Worm (Caenorhabditis elegans): ENCODE results near the gene sqv-2.

Gene sqv-2

ce11 chrII:2846552-2846951, 47.6 kb downstream of the sqv-2 start:
- TF ChIP-seq unc-62 (GFP tag; optimal IDR thresholded peaks at IDR 0.05): no peak
- no peak for TF ChIP-seq lin-39 (tag; optimal IDR thresholded peaks at IDR 0.05)
- TF ChIP-seq nhr-11 (tag; optimal IDR thresholded peaks at IDR 0.05): no peak
- TF ChIP-seq snu-23 (GFP tag; optimal IDR thresholded peaks at IDR 0.05): no peak

- TF ChIP-seq sptf-1 (tag; optimal IDR thresholded peaks at IDR 0.05) (no peak), nhr-76 (tag; optimal IDR thresholded peaks at IDR 0.05) (no peak), grh-1 (GFP tag; IDR thresholded peaks at IDR 0.05) (no peak), C34B4.2 (tag; optimal IDR thresholded peaks at IDR 0.05) (no peak), nhr-237 (tag; optimal IDR thresholded peaks at IDR 0.05) (no peak), ceh-8 (GFP tag; optimal IDR thresholded peaks at IDR 0.05) (no peak), elt-3 (tag; optimal IDR thresholded peaks at IDR 0.05) (no peak), pag-3 (tag; optimal IDR thresholded peaks at IDR 0.05; ENCODE audit: borderline replicate concordance, insufficient read depth) (no peak), alr-1 (tag; optimal IDR thresholded peaks at IDR 0.05; ENCODE audit: borderline replicate concordance) (no peak), swsn-7 (tag; optimal IDR thresholded peaks at IDR 0.05) (no peak), vab-15 (tag; optimal IDR thresholded peaks at IDR 0.05) (no peak), mab-9 (GFP tag; IDR thresholded peaks at IDR 0.05) (no peak), skn-1 (tag; optimal IDR thresholded peaks at IDR 0.05) (no peak), fkh-8 (tag; optimal IDR thresholded peaks at IDR 0.05) (no peak), fkh-10 (GFP tag; optimal IDR thresholded peaks at IDR 0.05) (no peak), nhr-19 (GFP tag; conservative IDR thresholded peaks at IDR 0.05) (no peak), fos-1 (tag; optimal IDR thresholded peaks at IDR 0.05) (no peak)
Measured at ce11 chrII:2845674-2846073, 48.5 kb downstream of the sqv-2 start.

- TF ChIP-seq lin-14 (GFP tag; optimal IDR thresholded peaks at IDR 0.05): no peak
- no peak for TF ChIP-seq elt-3 (tag; optimal IDR thresholded peaks at IDR 0.05)
- TF ChIP-seq efl-1 (optimal IDR thresholded peaks at IDR 0.05): no peak
- no peak for TF ChIP-seq efl-1 (GFP tag; optimal IDR thresholded peaks at IDR 0.05 in 1 of 2)
- TF ChIP-seq lin-13 (GFP tag; optimal IDR thresholded peaks at IDR 0.05): no peak
- no peak for TF ChIP-seq lin-39 (tag; optimal IDR thresholded peaks at IDR 0.05)
- TF ChIP-seq aly-2 (tag; optimal IDR thresholded peaks at IDR 0.05): no peak
- TF ChIP-seq snu-23 (GFP tag; optimal IDR thresholded peaks at IDR 0.05): no peak
- no peak for TF ChIP-seq lin-35 (GFP tag; optimal IDR thresholded peaks at IDR 0.05)
- no peak for TF ChIP-seq mep-1 (tag; optimal IDR thresholded peaks at IDR 0.05)
- no peak for TF ChIP-seq egl-13 (tag; optimal IDR thresholded peaks at IDR 0.05)
- no peak for TF ChIP-seq nhr-85 (tag)
- no peak for TF ChIP-seq dsc-1 (tag; optimal IDR thresholded peaks at IDR 0.05)
- TF ChIP-seq lin-15B (tag; optimal IDR thresholded peaks at IDR 0.05): no peak
Measured at ce11 chrII:2843088-2843487, 51.1 kb downstream of the sqv-2 start, which contains the start of gene Y110A2AL.7. Y110A2AL.7 (minus strand) TSS chrII:2843188.

- no peak for TF ChIP-seq efl-1 (optimal IDR thresholded peaks at IDR 0.05)
- TF ChIP-seq efl-1 (GFP tag; optimal IDR thresholded peaks at IDR 0.05 in 1 of 2): no peak
- no peak for TF ChIP-seq nhr-11 (tag; optimal IDR thresholded peaks at IDR 0.05)
- no peak for TF ChIP-seq elt-2 (tag; optimal IDR thresholded peaks at IDR 0.05)
- TF ChIP-seq lin-14 (GFP tag; optimal IDR thresholded peaks at IDR 0.05): no peak
Measured at ce11 chrII:2841529-2841928, 52.7 kb downstream of the sqv-2 start, which contains the start of gene Y110A2AL.6. Y110A2AL.6 (minus strand) TSS chrII:2841629.
